Fruit fly (Drosophila melanogaster): Measurements from ENCODE around the gene CG14143.

- TF ChIP-seq Abd-B (GFP tag; optimal IDR thresholded peaks at IDR 0.05), result no peak
- TF ChIP-seq CG15514 (GFP tag; optimal IDR thresholded peaks at IDR 0.05), result no peak
Observed at dm6 chr3L:11155380-11155779, 20.6 kb downstream of the CG14143 start.

All from whole organism, embryonic.